Fruit fly (Drosophila melanogaster) whole organism: ENCODE data around the gene Nnp-1.

Source experiments
- Dll ChIP-seq: fragments of >200 bp; optimal IDR thresholded peaks from 2 replicates; lab custom pipeline; 2017
- psq ChIP-seq: fragments of >200 bp; optimal IDR thresholded peaks from 2 replicates; lab custom pipeline; 2017
- usp ChIP-seq: fragments of >200 bp; optimal IDR thresholded peaks from 2 replicates; lab custom pipeline; 2017; ENCODE audit warnings: missing biosample characterization, missing genetic modification characterization, mixed read lengths

dm6 chr2L:13376086-13376485 lies 10.1 kb upstream of the Nnp-1 start:
- TF ChIP-seq psq (lab: Kevin White, UChicago) (no peak), usp (GFP tag; lab: Kevin White, UChicago) (no peak), Dll (lab: Kevin White, UChicago) (no peak)
